Worm (Caenorhabditis elegans) whole organism, L3 larva: Measurements from ENCODE around the gene gphr-2.

ENCODE experiments used
- ZK546.5 ChIP-seq: sonication (generic microtip); optimal IDR thresholded peaks from 2 replicates; lab custom pipeline; 2017; ENCODE audit warnings: missing biosample characterization, missing genetic modification characterization
- aly-2 ChIP-seq: fragments of 150-350 bp; optimal IDR thresholded peaks from 2 replicates; lab custom pipeline; 2014; ENCODE audit warnings: missing biosample characterization, missing genetic modification characterization
- ama-1 ChIP-seq: fragments of 150-350 bp; optimal IDR thresholded peaks from 2 replicates; lab custom pipeline; 2018
- ceh-16 ChIP-seq: sonication (generic microtip); optimal IDR thresholded peaks from 2 replicates; lab custom pipeline; 2017; ENCODE audit warnings: missing biosample characterization, missing genetic modification characterization
- ceh-82 ChIP-seq: fragments of 150-350 bp; optimal IDR thresholded peaks from 2 replicates; lab custom pipeline; 2014; ENCODE audit warnings: missing biosample characterization, missing genetic modification characterization
- ceh-9 ChIP-seq: sonication (generic microtip); optimal IDR thresholded peaks from 2 replicates; lab custom pipeline; 2018; ENCODE audit warnings: missing biosample characterization, missing genetic modification characterization
- egl-27 ChIP-seq: sonication (generic microtip); optimal IDR thresholded peaks from 4 replicates; lab custom pipeline; 2017; ENCODE audit warnings: missing biosample characterization, missing genetic modification reagents, missing genetic modification characterization
- egl-5 ChIP-seq: fragments of 150-350 bp; optimal IDR thresholded peaks from 2 replicates; lab custom pipeline; 2017; ENCODE audit warnings: missing biosample characterization, missing genetic modification reagents, missing genetic modification characterization, inconsistent platforms
- elt-1 ChIP-seq: fragments of 150-350 bp; optimal IDR thresholded peaks from 2 replicates; lab custom pipeline; 2014; ENCODE audit warnings: missing biosample characterization, missing genetic modification characterization
- elt-2 ChIP-seq: sonication (generic microtip); optimal IDR thresholded peaks from 2 replicates; lab custom pipeline; 2016; ENCODE audit warnings: missing genetic modification reagents, mild to moderate bottlenecking, missing genetic modification characterization, missing compliant biosample characterization
- elt-3 ChIP-seq, 3 experiments: fragments of 150-350 bp in 1 of 3; sonication (generic microtip) in 2 of 3; optimal IDR thresholded peaks; 2 replicates in 2 of 3; 4 replicates in 1 of 3; lab custom pipeline; 2014 to 2017; ENCODE audit warnings: missing biosample characterization in 3 of 3, missing genetic modification characterization in 3 of 3
- eor-1 ChIP-seq, 2 experiments: fragments of 150-350 bp; optimal IDR thresholded peaks; 2 replicates each; lab custom pipeline; 2014 to 2018; ENCODE audit warnings: missing biosample characterization in 2 of 2, missing genetic modification characterization in 2 of 2
- fkh-10 ChIP-seq: sonication (generic microtip); optimal IDR thresholded peaks from 2 replicates; lab custom pipeline; 2017; ENCODE audit warnings: missing biosample characterization, missing genetic modification reagents, missing genetic modification characterization
- fkh-2 ChIP-seq: fragments of 150-350 bp; optimal IDR thresholded peaks from 2 replicates; lab custom pipeline; 2014; ENCODE audit warnings: missing biosample characterization, missing genetic modification reagents, missing genetic modification characterization
- hmg-11 ChIP-seq: sonication (generic microtip); optimal IDR thresholded peaks from 2 replicates; lab custom pipeline; 2016; ENCODE audit warnings: missing genetic modification characterization, missing compliant biosample characterization
- jun-1 ChIP-seq: fragments of 150-350 bp; optimal IDR thresholded peaks from 2 replicates; lab custom pipeline; 2014; ENCODE audit warnings: missing biosample characterization, missing genetic modification reagents, missing genetic modification characterization
- lin-15B ChIP-seq: fragments of 150-350 bp; optimal IDR thresholded peaks from 2 replicates; lab custom pipeline; 2014; ENCODE audit warnings: missing biosample characterization, missing genetic modification characterization
- lin-39 ChIP-seq: fragments of 150-350 bp; optimal IDR thresholded peaks from 2 replicates; lab custom pipeline; 2018; ENCODE audit warnings: missing biosample characterization, missing genetic modification reagents, missing genetic modification characterization
- lsy-12 ChIP-seq: sonication (generic microtip); optimal IDR thresholded peaks from 2 replicates; lab custom pipeline; 2016; ENCODE audit warnings: mild to moderate bottlenecking, missing genetic modification characterization, missing compliant biosample characterization
- mml-1 ChIP-seq: fragments of 150-350 bp; sonication (generic microtip); optimal IDR thresholded peaks from 3 replicates; lab custom pipeline; 2014; ENCODE audit warnings: missing biosample characterization, missing genetic modification characterization
- nfya-1 ChIP-seq: sonication (generic microtip); optimal IDR thresholded peaks from 2 replicates; lab custom pipeline; 2017; ENCODE audit warnings: missing genetic modification characterization, mild to moderate bottlenecking, missing compliant biosample characterization, antibody characterized with exemption, moderate library complexity; ENCODE audit not compliant: insufficient read depth
- nhr-12 ChIP-seq: fragments of 150-350 bp; optimal IDR thresholded peaks from 2 replicates; lab custom pipeline; 2014; ENCODE audit warnings: missing biosample characterization, missing genetic modification characterization
- nhr-23 ChIP-seq: fragments of 150-350 bp; optimal IDR thresholded peaks from 2 replicates; lab custom pipeline; 2014; ENCODE audit warnings: missing biosample characterization, missing genetic modification reagents, missing genetic modification characterization
- nhr-25 ChIP-seq: sonication (generic microtip); optimal IDR thresholded peaks from 2 replicates; lab custom pipeline; 2017; ENCODE audit warnings: missing biosample characterization, missing genetic modification characterization
- nhr-28 ChIP-seq: fragments of 150-350 bp; optimal IDR thresholded peaks from 2 replicates; lab custom pipeline; 2014; ENCODE audit warnings: missing biosample characterization, missing genetic modification characterization
- nhr-43 ChIP-seq: sonication (generic microtip); optimal IDR thresholded peaks from 2 replicates; lab custom pipeline; 2016; ENCODE audit warnings: mild to moderate bottlenecking, missing genetic modification characterization, missing compliant biosample characterization; ENCODE audit not compliant: poor library complexity, severe bottlenecking
- nhr-67 ChIP-seq: fragments of 150-350 bp; optimal IDR thresholded peaks from 2 replicates; lab custom pipeline; 2014; ENCODE audit warnings: missing biosample characterization, missing genetic modification characterization
- nhr-76 ChIP-seq: fragments of 150-350 bp; sonication (generic microtip); optimal IDR thresholded peaks from 5 replicates; lab custom pipeline; 2014; ENCODE audit warnings: missing biosample characterization, missing genetic modification characterization
- nhr-77 ChIP-seq: fragments of 150-350 bp; optimal IDR thresholded peaks from 2 replicates; lab custom pipeline; 2014; ENCODE audit warnings: missing biosample characterization, missing genetic modification characterization
- pha-4 ChIP-seq: fragments of 150-350 bp; optimal IDR thresholded peaks from 2 replicates; lab custom pipeline; 2014; ENCODE audit warnings: missing biosample characterization, missing genetic modification reagents, missing genetic modification characterization
- pqm-1 ChIP-seq: fragments of 150-350 bp; optimal IDR thresholded peaks from 2 replicates; lab custom pipeline; 2017; ENCODE audit warnings: missing biosample characterization, missing genetic modification characterization, inconsistent platforms
- sea-2 ChIP-seq: fragments of 150-350 bp; sonication (generic microtip); optimal IDR thresholded peaks from 4 replicates; lab custom pipeline; 2014; ENCODE audit warnings: missing biosample characterization, missing genetic modification reagents, missing genetic modification characterization
- skn-1 ChIP-seq: fragments of 150-350 bp; optimal IDR thresholded peaks from 2 replicates; lab custom pipeline; 2014; ENCODE audit warnings: missing biosample characterization, missing genetic modification characterization
- tbx-2 ChIP-seq: sonication (generic microtip); optimal IDR thresholded peaks from 2 replicates; lab custom pipeline; 2016; ENCODE audit warnings: mild to moderate bottlenecking, missing genetic modification characterization, missing compliant biosample characterization
- unc-39 ChIP-seq: sonication (generic microtip); optimal IDR thresholded peaks from 4 replicates; lab custom pipeline; 2017; ENCODE audit warnings: missing biosample characterization, missing genetic modification characterization
- zag-1 ChIP-seq: fragments of 150-350 bp; optimal IDR thresholded peaks from 2 replicates; lab custom pipeline; 2014; ENCODE audit warnings: missing biosample characterization, missing genetic modification characterization
- ztf-11 ChIP-seq: fragments of 150-350 bp; optimal IDR thresholded peaks from 2 replicates; lab custom pipeline; 2014; ENCODE audit warnings: missing biosample characterization, missing genetic modification characterization
- ztf-4 ChIP-seq: fragments of 150-350 bp; optimal IDR thresholded peaks from 2 replicates; lab custom pipeline; 2014; ENCODE audit warnings: missing biosample characterization, missing genetic modification characterization

Gene gphr-2

ce11 chrX:14307667-14308066 is at the start of gene gphr-2:
gphr-2 (minus strand) TSS chrX:14307767.
- TF ChIP-seq fkh-2 (tag; lab: Kevin White, UChicago) (no peak), nhr-23 (tag; lab: Kevin White, UChicago) (no peak), fkh-10 (GFP tag; lab: Kevin White, UChicago) (no peak), ztf-4 (tag; lab: Kevin White, UChicago) (no peak), nhr-28 (tag; lab: Kevin White, UChicago) (no peak), pqm-1 (tag; lab: Kevin White, UChicago) (no peak), egl-5 (tag; lab: Kevin White, UChicago) (no peak), ceh-82 (tag; lab: Kevin White, UChicago) (no peak), aly-2 (tag; lab: Kevin White, UChicago) (no peak), mml-1 (tag; lab: Kevin White, UChicago) (no peak), zag-1 (tag; lab: Kevin White, UChicago) (no peak), ceh-9 (tag; lab: Kevin White, UChicago) (no peak), eor-1 (tag; optimal IDR thresholded peaks at IDR 0.05; lab: Kevin White, UChicago) (no peak), lin-39 (tag; lab: Kevin White, UChicago) (no peak), elt-1 (no peak)

- no peak for TF ChIP-seq ztf-11 (tag; lab: Kevin White, UChicago)
- TF ChIP-seq nfya-1 (tag; lab: Kevin White, UChicago) = peak; percentile 43
- no peak for TF ChIP-seq nhr-76
- no peak for TF ChIP-seq elt-2 (tag; lab: Kevin White, UChicago)
- no peak for TF ChIP-seq lin-15B (tag; lab: Kevin White, UChicago)
- no peak for TF ChIP-seq sea-2 (GFP tag; lab: Kevin White, UChicago)
- TF ChIP-seq nhr-28 (tag; lab: Kevin White, UChicago) = no peak
- no peak for TF ChIP-seq egl-5 (tag; lab: Kevin White, UChicago)
- no peak for TF ChIP-seq ceh-9 (tag; lab: Kevin White, UChicago)
- TF ChIP-seq fkh-10 (GFP tag; lab: Kevin White, UChicago) = peak; percentile 99
- TF ChIP-seq nhr-25 (tag; lab: Kevin White, UChicago) = no peak
- no peak for TF ChIP-seq elt-3 (tag; optimal IDR thresholded peaks at IDR 0.05; lab: Kevin White, UChicago)
- TF ChIP-seq aly-2 (tag; lab: Kevin White, UChicago) = no peak
- TF ChIP-seq ama-1 (lab: Kevin White, UChicago) = no peak
- peak; percentile 10 for TF ChIP-seq skn-1 (tag; lab: Kevin White, UChicago)
- TF ChIP-seq pha-4 (tag; lab: Kevin White, UChicago) = no peak
- no peak for TF ChIP-seq ZK546.5 (tag; lab: Kevin White, UChicago)
- no peak for TF ChIP-seq pqm-1 (tag; lab: Kevin White, UChicago)
- no peak for TF ChIP-seq ztf-4 (tag; lab: Kevin White, UChicago)
- TF ChIP-seq ceh-82 (tag; lab: Kevin White, UChicago) = no peak
- TF ChIP-seq nhr-23 (tag; lab: Kevin White, UChicago) = no peak
- TF ChIP-seq nhr-43 (tag; lab: Kevin White, UChicago) = no peak
- no peak for TF ChIP-seq jun-1 (tag; lab: Kevin White, UChicago)
- TF ChIP-seq tbx-2 = no peak
- no peak for TF ChIP-seq lsy-12 (tag; lab: Kevin White, UChicago)
- TF ChIP-seq unc-39 (tag; lab: Kevin White, UChicago) = no peak
These were observed 49.2 kb upstream of the gphr-2 start for ce11 chrX:14356683-14357287.

- TF ChIP-seq nhr-28 (tag; lab: Kevin White, UChicago) = no peak
- TF ChIP-seq egl-27 (tag; lab: Kevin White, UChicago) = no peak
- no peak for TF ChIP-seq mml-1 (tag; lab: Kevin White, UChicago)
- TF ChIP-seq ceh-9 (tag; lab: Kevin White, UChicago) = no peak
- no peak for TF ChIP-seq elt-1
- no peak for TF ChIP-seq lin-39 (tag; lab: Kevin White, UChicago)
- no peak for TF ChIP-seq sea-2 (GFP tag; lab: Kevin White, UChicago)
- no peak for TF ChIP-seq ceh-16
- TF ChIP-seq nhr-43 (tag; lab: Kevin White, UChicago) = no peak
- no peak for TF ChIP-seq nhr-12
- no peak for TF ChIP-seq egl-5 (tag; lab: Kevin White, UChicago)
- TF ChIP-seq ama-1 (lab: Kevin White, UChicago) = no peak
- no peak for TF ChIP-seq nhr-25 (tag; lab: Kevin White, UChicago)
- no peak for TF ChIP-seq hmg-11 (tag; lab: Kevin White, UChicago)
- TF ChIP-seq aly-2 (tag; lab: Kevin White, UChicago) = no peak
- no peak for TF ChIP-seq fkh-10 (GFP tag; lab: Kevin White, UChicago)
- TF ChIP-seq nhr-67 (tag; lab: Kevin White, UChicago) = no peak
- no peak for TF ChIP-seq tbx-2
- TF ChIP-seq skn-1 (tag; lab: Kevin White, UChicago) = no peak
- TF ChIP-seq nhr-77 (tag; lab: Kevin White, UChicago) = no peak
These were observed 47.5 kb upstream of the gphr-2 start for ce11 chrX:14355034-14355433.
